Worm (Caenorhabditis elegans): ENCODE measurements around the gene pqn-82.

ce11 chrIII:1878918-1879317 lies 30.1 kb downstream of the pqn-82 start:
- TF ChIP-seq ztf-29 (GFP tag; IDR thresholded peaks at IDR 0.05) (no peak), klf-2 (GFP tag; conservative IDR thresholded peaks at IDR 0.05) (no peak), flt-1 (GFP tag; IDR thresholded peaks at IDR 0.05) (no peak), ref-1 (GFP tag; conservative IDR thresholded peaks at IDR 0.05) (no peak)
